Fruit fly (Drosophila melanogaster): ENCODE data around the gene CG6621.
A peak's percentile ranks its signal among the peaks of the same experiment; 100 is the strongest.

Gene CG6621

dm6 chr3R:10885422-10886081 is 7.8 kb downstream of the CG6621 start, which contains the start of gene Leash (continued):
- no peak for TF ChIP-seq lilli (GFP tag; optimal IDR thresholded peaks at IDR 0.05)
- no peak for TF ChIP-seq Meics (GFP tag; optimal IDR thresholded peaks at IDR 0.05)
- TF ChIP-seq ftz-f1 (GFP tag; optimal IDR thresholded peaks at IDR 0.05): no peak
- TF ChIP-seq MTF-1 (GFP tag; optimal IDR thresholded peaks at IDR 0.05; ENCODE audit: borderline replicate concordance): no peak
- no peak for TF ChIP-seq tap (tag; optimal IDR thresholded peaks at IDR 0.05)
- TF ChIP-seq Chrac-16 (GFP tag; optimal IDR thresholded peaks at IDR 0.05): no peak
- TF ChIP-seq sisA (GFP tag; IDR thresholded peaks at IDR 0.05): no peak
- TF ChIP-seq tll (GFP tag; optimal IDR thresholded peaks at IDR 0.05): no peak
- TF ChIP-seq tgo (GFP tag; IDR thresholded peaks at IDR 0.05): no peak
- TF ChIP-seq BEAF-32 (GFP tag; optimal IDR thresholded peaks at IDR 0.05): peak; percentile 61
- TF ChIP-seq CrebB (tag; optimal IDR thresholded peaks at IDR 0.05): no peak
- TF ChIP-seq CG4404 (GFP tag; IDR thresholded peaks at IDR 0.05): no peak
- no peak for TF ChIP-seq CG4820 (GFP tag; optimal IDR thresholded peaks at IDR 0.05)
- no peak for TF ChIP-seq kni (GFP tag; optimal IDR thresholded peaks at IDR 0.05)
- TF ChIP-seq jigr1 (GFP tag; IDR thresholded peaks at IDR 0.05): no peak
- no peak for TF ChIP-seq CG10267 (tag; optimal IDR thresholded peaks at IDR 0.05)
- no peak for TF ChIP-seq CG3726 (GFP tag; IDR thresholded peaks at IDR 0.05)
- TF ChIP-seq CG9797 (GFP tag; optimal IDR thresholded peaks at IDR 0.05): peak; percentile 38
- TF ChIP-seq fru (optimal IDR thresholded peaks at IDR 0.05): no peak
- TF ChIP-seq CG30431 (GFP tag; optimal IDR thresholded peaks at IDR 0.05): no peak
- peak; percentile 48; the same call in 1 of the 3 replicates for TF ChIP-seq HLH4C (GFP tag; IDR thresholded peaks at IDR 0.05; ENCODE audit: partially characterized antibody)
- peak; percentile 31; the same call in 1 of the 2 replicates for TF ChIP-seq ato (GFP tag; IDR thresholded peaks at IDR 0.05; ENCODE audit: partially characterized antibody)
- TF ChIP-seq gcm2 (GFP tag; optimal IDR thresholded peaks at IDR 0.05): no peak
- TF ChIP-seq repo (GFP tag; optimal IDR thresholded peaks at IDR 0.05): no peak
- no peak for TF ChIP-seq CG33557 (GFP tag; optimal IDR thresholded peaks at IDR 0.05)
- TF ChIP-seq prd (optimal IDR thresholded peaks at IDR 0.05): no peak
- no peak for TF ChIP-seq prd (GFP tag; IDR thresholded peaks at IDR 0.05)
- TF ChIP-seq Deaf1 (tag; optimal IDR thresholded peaks at IDR 0.05): no peak
- 0 out of 3 replicates have a peak, but pooled peaks have one; percentile 16 for TF ChIP-seq CG2199 (GFP tag; IDR thresholded peaks at IDR 0.05)
- TF ChIP-seq CG2875 (GFP tag; optimal IDR thresholded peaks at IDR 0.05): no peak
- no peak for TF ChIP-seq CG6765 (GFP tag; optimal IDR thresholded peaks at IDR 0.05)
- TF ChIP-seq Sry-δ (GFP tag; optimal IDR thresholded peaks at IDR 0.05): peak; percentile 16
- TF ChIP-seq pho (GFP tag; optimal IDR thresholded peaks at IDR 0.05): no peak
- TF ChIP-seq scrt (GFP tag; optimal IDR thresholded peaks at IDR 0.05): no peak
- peak; percentile 12; the same call in 1 of the 2 replicates for TF ChIP-seq vvl (GFP tag; IDR thresholded peaks at IDR 0.05)
- TF ChIP-seq CG2116 (GFP tag; optimal IDR thresholded peaks at IDR 0.05): peak; percentile 35
- peak; percentile 46 for TF ChIP-seq abd-A (tag; optimal IDR thresholded peaks at IDR 0.05)
- no peak for TF ChIP-seq slbo (GFP tag; IDR thresholded peaks at IDR 0.05)
- TF ChIP-seq pnt (GFP tag; optimal IDR thresholded peaks at IDR 0.05): no peak
- TF ChIP-seq CG3838 (GFP tag; optimal IDR thresholded peaks at IDR 0.05): no peak
- TF ChIP-seq Vsx1 (GFP tag; optimal IDR thresholded peaks at IDR 0.05): no peak
- TF ChIP-seq sc (optimal IDR thresholded peaks at IDR 0.05): no peak
- TF ChIP-seq sc (GFP tag; optimal IDR thresholded peaks at IDR 0.05): no peak
- TF ChIP-seq Adf1 (GFP tag; IDR thresholded peaks at IDR 0.05): no peak
- no peak for TF ChIP-seq CG4424 (GFP tag; optimal IDR thresholded peaks at IDR 0.05)
- peak; percentile 27 for TF ChIP-seq CG17186 (GFP tag; optimal IDR thresholded peaks at IDR 0.05)
- TF ChIP-seq nom (GFP tag; optimal IDR thresholded peaks at IDR 0.05): no peak
- no peak for TF ChIP-seq CG11085 (GFP tag; IDR thresholded peaks at IDR 0.05)
- no peak for TF ChIP-seq CG12769 (tag; optimal IDR thresholded peaks at IDR 0.05)
- TF ChIP-seq shn (GFP tag; optimal IDR thresholded peaks at IDR 0.05): no peak
- no peak for TF ChIP-seq ham (GFP tag; IDR thresholded peaks at IDR 0.05)
